Fruit fly (Drosophila melanogaster): Measurements from ENCODE around the gene CG11608.

DNA sequence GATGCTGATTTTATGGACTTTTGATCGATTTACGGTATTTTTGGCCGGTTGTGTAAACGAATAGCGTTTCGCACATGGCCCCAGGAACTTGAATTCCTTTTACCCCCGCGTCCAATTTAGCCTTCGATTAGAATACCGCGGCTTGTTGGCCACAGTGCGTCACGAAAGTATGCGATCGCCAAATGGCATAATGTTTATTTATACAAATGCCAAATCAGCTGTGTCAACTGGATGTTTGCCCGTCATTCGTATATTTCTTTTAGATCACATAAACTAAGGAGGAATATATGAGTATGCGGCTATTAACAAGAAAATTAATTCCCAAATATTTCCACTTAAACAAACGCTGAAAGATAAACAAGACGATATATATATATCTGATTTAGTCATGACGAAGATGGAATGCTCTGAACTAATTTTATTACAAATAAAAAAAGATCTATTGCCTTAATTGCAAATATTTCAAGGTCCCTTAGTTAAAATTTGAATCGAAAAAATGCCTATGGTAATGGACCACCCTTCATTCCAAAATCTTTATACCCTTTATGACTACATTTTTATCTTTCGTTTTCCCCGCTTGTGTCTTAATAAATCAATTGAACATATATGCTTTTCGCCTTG, 18.8 kb downstream of the CG11608 start:
- TF ChIP-seq Ets96B (tag; optimal IDR thresholded peaks at IDR 0.05) = no peak
- TF ChIP-seq CG9139 (GFP tag; optimal IDR thresholded peaks at IDR 0.05) = no peak
- TF ChIP-seq salr (GFP tag; optimal IDR thresholded peaks at IDR 0.05) = no peak
- no peak for TF ChIP-seq CG6854 (GFP tag; optimal IDR thresholded peaks at IDR 0.05)
- TF ChIP-seq net (GFP tag; optimal IDR thresholded peaks at IDR 0.05) = no peak
